Fruit fly (Drosophila melanogaster): ENCODE data around the gene REPTOR.

DNA sequence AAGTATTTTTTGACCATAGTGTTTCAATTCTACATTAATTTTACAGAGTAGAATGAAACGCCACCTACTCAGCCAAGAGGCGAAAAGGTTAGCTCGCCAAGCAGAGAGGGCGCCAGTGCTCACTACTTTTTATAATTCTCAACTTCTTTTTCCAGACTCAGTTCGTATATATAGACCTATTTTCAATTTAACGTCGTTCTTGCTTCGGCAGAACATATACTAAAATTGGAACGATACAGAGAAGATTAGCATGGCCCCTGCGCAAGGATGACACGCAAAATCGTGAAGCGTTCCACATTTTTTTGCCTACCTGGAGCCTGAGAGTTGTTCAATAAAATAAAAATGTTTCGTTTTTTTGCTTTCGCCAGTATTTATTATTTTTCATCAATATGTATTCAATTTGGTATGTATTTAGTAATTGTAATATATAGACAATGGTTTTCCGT, 25.6 kb downstream of the REPTOR start:
- TF ChIP-seq chinmo (GFP tag; IDR thresholded peaks at IDR 0.05; ENCODE audit: partially characterized antibody) (peak; percentile 66; the same call in 2 of the 4 replicates), CG1024 (GFP tag; IDR thresholded peaks at IDR 0.05) (0 out of 2 replicates have a peak, but pooled peaks have one; percentile 39), ewg (GFP tag; optimal IDR thresholded peaks at IDR 0.05) (peak; percentile 40), GATAe (GFP tag; conservative IDR thresholded peaks at IDR 0.05) (no peak), Antp (GFP tag; optimal IDR thresholded peaks at IDR 0.05) (peak; percentile 42), CG4854 (GFP tag; optimal IDR thresholded peaks at IDR 0.05) (peak; percentile 62), sima (GFP tag; optimal IDR thresholded peaks at IDR 0.05) (no peak)
